Fruit fly (Drosophila melanogaster): ENCODE measurements around the gene mtgo.

Gene mtgo

DNA sequence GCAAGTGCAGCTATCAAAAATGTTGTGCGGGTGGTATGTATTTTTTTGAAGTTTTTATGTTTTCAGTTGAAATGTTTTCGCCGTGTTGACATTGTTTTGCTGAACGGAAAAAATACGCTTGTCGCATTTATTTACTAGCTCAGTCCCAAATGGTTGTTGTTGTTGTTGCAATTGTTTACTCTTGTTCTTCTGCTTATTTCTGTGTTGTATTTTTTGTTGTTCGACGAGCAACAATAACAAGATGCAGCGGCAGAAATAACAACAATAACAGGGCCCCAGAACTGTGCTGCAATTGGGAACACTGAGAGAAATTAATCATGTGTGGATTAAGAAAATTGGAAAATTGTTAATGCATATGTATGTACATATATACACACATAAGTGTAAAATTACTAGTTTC lies 6.7 kb upstream of the mtgo start (continued):
- 0 out of 3 replicates have a peak, but pooled peaks have one; percentile 20 for TF ChIP-seq ci (GFP tag; IDR thresholded peaks at IDR 0.05)
- no peak for TF ChIP-seq Doc3 (GFP tag; IDR thresholded peaks at IDR 0.05; ENCODE audit: partially characterized antibody)
- no peak for TF ChIP-seq CG9609 (GFP tag; optimal IDR thresholded peaks at IDR 0.05)
- no peak for TF ChIP-seq CG14050 (GFP tag; IDR thresholded peaks at IDR 0.05)
- no peak for TF ChIP-seq Xrp1 (GFP tag; IDR thresholded peaks at IDR 0.05)

DNA sequence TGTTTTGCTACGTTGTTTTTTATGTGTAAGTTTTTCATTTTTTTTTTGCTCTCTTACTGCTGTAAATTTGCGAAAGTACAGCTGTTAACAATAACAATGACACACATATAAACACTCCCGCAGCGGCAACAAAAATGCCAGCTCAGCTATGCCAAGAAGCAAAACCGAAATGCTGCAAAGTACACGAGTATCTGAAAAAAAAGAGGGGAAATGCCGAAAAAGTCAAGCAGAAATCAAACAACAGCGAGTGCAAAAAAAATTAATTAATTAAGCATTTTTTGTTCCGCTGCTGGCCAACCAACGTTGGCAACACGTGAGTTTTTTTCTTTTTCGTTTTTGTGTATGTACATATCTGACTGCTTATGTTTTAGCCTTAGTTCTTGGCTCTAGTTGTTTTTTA lies 5.9 kb upstream of the mtgo start:
- TF ChIP-seq CG6791 (GFP tag; IDR thresholded peaks at IDR 0.05; ENCODE audit: partially characterized antibody), result no peak

- TF ChIP-seq CG10366 (GFP tag; IDR thresholded peaks at IDR 0.05) (no peak), CG9932 (GFP tag; IDR thresholded peaks at IDR 0.05) (peak; percentile 35; the same call in 1 of the 2 replicates), Hey (tag; optimal IDR thresholded peaks at IDR 0.05) (peak; percentile 18), psq (GFP tag; optimal IDR thresholded peaks at IDR 0.05) (no peak), gcm2 (GFP tag; optimal IDR thresholded peaks at IDR 0.05) (no peak), fd64A (GFP tag; optimal IDR thresholded peaks at IDR 0.05) (peak; percentile 21), BtbVII (GFP tag; optimal IDR thresholded peaks at IDR 0.05) (no peak), Poxn (GFP tag; IDR thresholded peaks at IDR 0.05) (no peak), ranshi (GFP tag; IDR thresholded peaks at IDR 0.05) (no peak), CG11696 (GFP tag; IDR thresholded peaks at IDR 0.05) (no peak), CG3407 (GFP tag; optimal IDR thresholded peaks at IDR 0.05) (no peak), zfh1 (GFP tag; IDR thresholded peaks at IDR 0.05) (no peak), salm (tag; optimal IDR thresholded peaks at IDR 0.05) (no peak), CG13894 (tag; optimal IDR thresholded peaks at IDR 0.05) (no peak), abd-A (tag; optimal IDR thresholded peaks at IDR 0.05) (peak; percentile 26), CG10959 (GFP tag; IDR thresholded peaks at IDR 0.05) (0 out of 2 replicates have a peak, but pooled peaks have one; percentile 14), Ada2b (GFP tag; IDR thresholded peaks at IDR 0.05) (peak; percentile 23; the same call in 1 of the 2 replicates), row (GFP tag; IDR thresholded peaks at IDR 0.05) (0 out of 3 replicates have a peak, but pooled peaks have one; percentile 15), CG3163 (GFP tag; optimal IDR thresholded peaks at IDR 0.05) (no peak), Camta (GFP tag; optimal IDR thresholded peaks at IDR 0.05) (no peak), CG4424 (GFP tag; optimal IDR thresholded peaks at IDR 0.05) (no peak), CG17829 (tag; optimal IDR thresholded peaks at IDR 0.05) (no peak), CG16863 (GFP tag; optimal IDR thresholded peaks at IDR 0.05) (no peak), MESR4 (GFP tag; optimal IDR thresholded peaks at IDR 0.05) (no peak), CG42726 (GFP tag; IDR thresholded peaks at IDR 0.05; ENCODE audit: partially characterized antibody) (no peak), Gsc (GFP tag; IDR thresholded peaks at IDR 0.05) (no peak), dysf (GFP tag; IDR thresholded peaks at IDR 0.05) (0 out of 3 replicates have a peak, but pooled peaks have one; percentile 9), CHES-1-like (GFP tag; optimal IDR thresholded peaks at IDR 0.05) (no peak), sim (GFP tag; IDR thresholded peaks at IDR 0.05) (no peak), Myb (GFP tag; optimal IDR thresholded peaks at IDR 0.05) (no peak), grau (tag; optimal IDR thresholded peaks at IDR 0.05) (no peak), Nf-YA (GFP tag; IDR thresholded peaks at IDR 0.05) (no peak), Atf6 (GFP tag; IDR thresholded peaks at IDR 0.05) (0 out of 2 replicates have a peak, but pooled peaks have one; percentile 33), ara (GFP tag; IDR thresholded peaks at IDR 0.05) (no peak), CG2889 (GFP tag; IDR thresholded peaks at IDR 0.05) (no peak), bowl (GFP tag; IDR thresholded peaks at IDR 0.05) (no peak), chinmo (GFP tag; IDR thresholded peaks at IDR 0.05; ENCODE audit: partially characterized antibody) (0 out of 4 replicates have a peak, but pooled peaks have one; percentile 57), CG11456 (GFP tag; IDR thresholded peaks at IDR 0.05) (no peak), Mad (GFP tag; optimal IDR thresholded peaks at IDR 0.05) (no peak), CG2678 (tag; optimal IDR thresholded peaks at IDR 0.05) (no peak), CG1602 (GFP tag; optimal IDR thresholded peaks at IDR 0.05) (no peak), Gug (GFP tag; IDR thresholded peaks at IDR 0.05) (no peak), CG12942 (GFP tag; optimal IDR thresholded peaks at IDR 0.05) (no peak)
Observed at dm6 chr2L:16540773-16541172, 4.0 kb upstream of the mtgo start.

Data from whole organism, embryonic.